Worm (Caenorhabditis elegans) whole organism, L2 larva: ENCODE measurements around the gene C01G6.4.

Source experiments
- C34F6.9 ChIP-seq: fragments of 150-350 bp; optimal IDR thresholded peaks from 2 replicates; lab custom pipeline; 2014; ENCODE audit warnings: missing biosample characterization, missing genetic modification characterization
- F13H6.1 ChIP-seq: sonication (generic microtip); optimal IDR thresholded peaks from 2 replicates; lab custom pipeline; 2016; ENCODE audit warnings: missing genetic modification characterization, missing compliant biosample characterization
- Y55F3AM.14 ChIP-seq: fragments of 200-800 bp; sonication (Bioruptor generic); optimal IDR thresholded peaks from 2 replicates; lab custom pipeline; 2018; ENCODE audit warnings: mild to moderate bottlenecking, missing genetic modification characterization, missing compliant biosample characterization
- ZK546.5 ChIP-seq: sonication (generic microtip); optimal IDR thresholded peaks from 2 replicates; lab custom pipeline; 2017; ENCODE audit warnings: missing biosample characterization, missing genetic modification characterization
- alr-1 ChIP-seq: fragments of 150-350 bp; optimal IDR thresholded peaks from 2 replicates; lab custom pipeline; 2014; ENCODE audit warnings: missing biosample characterization, missing genetic modification characterization
- ama-1 ChIP-seq: fragments of 150-350 bp; optimal IDR thresholded peaks from 2 replicates; lab custom pipeline; 2018; ENCODE audit warnings: inconsistent platforms
- ceh-16 ChIP-seq: fragments of 150-350 bp; optimal IDR thresholded peaks from 2 replicates; lab custom pipeline; 2014; ENCODE audit warnings: missing biosample characterization, missing genetic modification characterization
- crh-2 ChIP-seq: sonication (generic microtip); optimal IDR thresholded peaks from 2 replicates; lab custom pipeline; 2017; ENCODE audit warnings: missing biosample characterization, missing genetic modification characterization
- egl-27 ChIP-seq: sonication (generic microtip); optimal IDR thresholded peaks from 3 replicates; lab custom pipeline; 2017; ENCODE audit warnings: missing biosample characterization, missing genetic modification reagents, missing genetic modification characterization
- elt-1 ChIP-seq: fragments of 150-350 bp; optimal IDR thresholded peaks from 2 replicates; lab custom pipeline; 2014; ENCODE audit warnings: missing biosample characterization, missing genetic modification characterization
- elt-3 ChIP-seq: sonication (generic microtip); optimal IDR thresholded peaks from 2 replicates; lab custom pipeline; 2017; ENCODE audit warnings: missing biosample characterization, missing genetic modification characterization
- fos-1 ChIP-seq: fragments of 150-350 bp; optimal IDR thresholded peaks from 2 replicates; lab custom pipeline; 2014; ENCODE audit warnings: missing biosample characterization, missing genetic modification characterization
- gmeb-1 ChIP-seq: fragments of 150-350 bp; optimal IDR thresholded peaks from 2 replicates; lab custom pipeline; 2014; ENCODE audit warnings: missing biosample characterization, missing genetic modification characterization
- lin-13 ChIP-seq: fragments of 150-350 bp; optimal IDR thresholded peaks from 2 replicates; lab custom pipeline; 2014; ENCODE audit warnings: missing biosample characterization, missing genetic modification reagents, missing genetic modification characterization
- lin-39 ChIP-seq: fragments of 150-350 bp; optimal IDR thresholded peaks from 2 replicates; lab custom pipeline; 2014; ENCODE audit warnings: missing biosample characterization, missing genetic modification reagents, missing genetic modification characterization
- lsy-2 ChIP-seq, 2 experiments: fragments of 150-350 bp in 1 of 2; sonication (generic microtip) in 1 of 2; optimal IDR thresholded peaks; 2 replicates each; lab custom pipeline; 2014 to 2017; ENCODE audit warnings: missing biosample characterization in 2 of 2, missing genetic modification characterization in 2 of 2
- mab-5 ChIP-seq: fragments of 150-350 bp; optimal IDR thresholded peaks from 2 replicates; lab custom pipeline; 2014; ENCODE audit warnings: missing biosample characterization, missing genetic modification characterization
- mbf-1 ChIP-seq: sonication (generic microtip); optimal IDR thresholded peaks from 2 replicates; lab custom pipeline; 2017; ENCODE audit warnings: missing biosample characterization, missing genetic modification characterization
- mdl-1 ChIP-seq, 2 experiments: fragments of 150-350 bp in 1 of 2; sonication (generic microtip) in 1 of 2; optimal IDR thresholded peaks; 2 replicates each; lab custom pipeline; 2017; ENCODE audit warnings: missing biosample characterization in 2 of 2, missing genetic modification characterization in 2 of 2
- nhr-12 ChIP-seq: fragments of 150-350 bp; optimal IDR thresholded peaks from 2 replicates; lab custom pipeline; 2014; ENCODE audit warnings: missing biosample characterization, missing genetic modification characterization
- nhr-129 ChIP-seq: fragments of 150-350 bp; optimal IDR thresholded peaks from 2 replicates; lab custom pipeline; 2014; ENCODE audit warnings: missing biosample characterization, missing genetic modification characterization
- nhr-21 ChIP-seq: fragments of 150-350 bp; optimal IDR thresholded peaks from 2 replicates; lab custom pipeline; 2014; ENCODE audit warnings: missing biosample characterization, missing genetic modification characterization
- nhr-23 ChIP-seq: fragments of 150-350 bp; optimal IDR thresholded peaks from 2 replicates; lab custom pipeline; 2014; ENCODE audit warnings: missing biosample characterization, missing genetic modification reagents, missing genetic modification characterization
- nhr-25 ChIP-seq: fragments of 150-350 bp; sonication (generic microtip); optimal IDR thresholded peaks from 3 replicates; lab custom pipeline; 2014; ENCODE audit warnings: missing biosample characterization, missing genetic modification characterization
- nhr-6 ChIP-seq: fragments of 150-350 bp; optimal IDR thresholded peaks from 2 replicates; lab custom pipeline; 2014; ENCODE audit warnings: missing biosample characterization, missing genetic modification characterization
- nhr-77 ChIP-seq: fragments of 150-350 bp; optimal IDR thresholded peaks from 2 replicates; lab custom pipeline; 2014; ENCODE audit warnings: missing biosample characterization, missing genetic modification characterization
- peb-1 ChIP-seq: fragments of 150-350 bp; optimal IDR thresholded peaks from 2 replicates; lab custom pipeline; 2014; ENCODE audit warnings: missing biosample characterization, missing genetic modification characterization
- skn-1 ChIP-seq: sonication (generic microtip); optimal IDR thresholded peaks from 2 replicates; lab custom pipeline; 2017; ENCODE audit warnings: missing biosample characterization, missing genetic modification characterization
- sma-9 ChIP-seq, 2 experiments: fragments of 150-350 bp in 1 of 2; sonication (generic microtip) in 1 of 2; optimal IDR thresholded peaks; 2 replicates each; lab custom pipeline; 2014 to 2016; ENCODE audit warnings: missing genetic modification characterization in 2 of 2, mild to moderate bottlenecking in 1 of 2, missing biosample characterization in 1 of 2, missing compliant biosample characterization in 1 of 2, missing genetic modification reagents in 1 of 2, moderate library complexity in 1 of 2
- snpc-4 ChIP-seq: fragments of 150-350 bp; optimal IDR thresholded peaks from 2 replicates; lab custom pipeline; 2014; ENCODE audit warnings: missing biosample characterization, missing genetic modification characterization
- unc-39 ChIP-seq: fragments of 150-350 bp; optimal IDR thresholded peaks from 2 replicates; lab custom pipeline; 2014; ENCODE audit warnings: missing biosample characterization, missing genetic modification characterization
- unc-55 ChIP-seq: fragments of 150-350 bp; sonication (generic microtip); optimal IDR thresholded peaks from 3 replicates; lab custom pipeline; 2014; ENCODE audit warnings: missing biosample characterization, missing genetic modification reagents, missing genetic modification characterization
- unc-62 ChIP-seq: fragments of 150-350 bp; optimal IDR thresholded peaks from 2 replicates; lab custom pipeline; 2014; ENCODE audit warnings: missing biosample characterization, missing genetic modification reagents, missing genetic modification characterization
- zag-1 ChIP-seq: fragments of 150-350 bp; optimal IDR thresholded peaks from 2 replicates; lab custom pipeline; 2014; ENCODE audit warnings: missing biosample characterization, missing genetic modification characterization
- ztf-1 ChIP-seq: fragments of 200-800 bp; sonication (Bioruptor generic); conservative IDR thresholded peaks from 2 replicates; pipeline ENCODE4 v1.3.6; 2022; ENCODE audit warnings: missing genetic modification characterization, missing compliant biosample characterization
- ztf-11 ChIP-seq: sonication (generic microtip); optimal IDR thresholded peaks from 2 replicates; lab custom pipeline; 2017; ENCODE audit warnings: missing biosample characterization, missing genetic modification characterization
- ztf-4 ChIP-seq: fragments of 150-350 bp; optimal IDR thresholded peaks from 2 replicates; lab custom pipeline; 2014; ENCODE audit warnings: missing biosample characterization, missing genetic modification characterization

Gene C01G6.4

ce11 chrII:9289127-9289526, 16.3 kb upstream of the C01G6.4 start:
- TF ChIP-seq nhr-12 (tag; lab: Kevin White, UChicago), result no peak
- no peak for TF ChIP-seq unc-55 (GFP tag; lab: Kevin White, UChicago)
- TF ChIP-seq mdl-1 (tag; optimal IDR thresholded peaks at IDR 0.05; lab: Kevin White, UChicago), result no peak
- TF ChIP-seq snpc-4 (tag; lab: Kevin White, UChicago), result no peak
- TF ChIP-seq, all 48 proteins: peak for 0

DNA sequence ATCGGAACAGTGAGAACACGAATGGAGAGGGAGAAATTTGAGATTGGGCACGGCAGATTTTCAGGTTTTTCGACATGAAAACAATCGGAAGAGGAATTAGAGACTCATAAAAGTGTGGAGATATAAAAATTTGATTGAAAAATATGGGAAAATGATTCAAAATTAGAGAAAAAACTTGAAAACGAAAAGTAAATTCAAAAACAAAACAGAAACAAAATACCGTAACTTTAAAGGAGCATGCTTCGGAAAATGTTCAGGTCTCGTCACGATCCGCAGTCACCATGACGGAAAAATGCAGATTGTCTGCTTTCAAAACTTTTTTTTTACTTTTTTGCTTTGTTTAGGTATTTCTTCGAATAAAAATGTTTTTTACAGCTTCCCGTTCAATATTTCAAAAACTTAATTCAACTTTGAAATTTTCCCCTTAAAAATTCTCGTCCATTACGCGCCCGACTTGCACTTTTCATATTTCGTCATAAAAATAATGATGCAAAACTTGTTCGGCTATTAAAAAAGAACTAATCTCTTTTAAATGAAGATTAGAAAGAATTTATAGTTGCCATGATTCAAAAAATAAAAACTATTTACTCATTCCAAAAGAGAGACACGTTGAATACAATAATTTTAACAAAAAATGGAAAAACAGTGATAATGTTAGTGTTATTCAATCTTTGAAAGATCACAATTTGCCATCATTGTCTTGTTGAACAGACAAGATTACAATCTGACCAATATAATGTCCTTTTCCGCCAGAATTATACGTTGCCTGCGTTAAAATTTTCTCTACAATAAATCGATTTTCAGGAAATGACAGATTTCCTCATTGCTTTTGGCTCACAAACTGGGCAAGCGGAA, 12.6 kb upstream of the C01G6.4 start, which contains the start of gene mtrr-1:
Gene mtrr-1 (plus strand): TSS at position 805 of the 855 bp plus-strand sequence.
- TF ChIP-seq sma-9 (GFP tag; optimal IDR thresholded peaks at IDR 0.05; lab: Kevin White, UChicago), result peak; percentile 53
- TF ChIP-seq sma-9 (tag; optimal IDR thresholded peaks at IDR 0.05; lab: Kevin White, UChicago), result no peak
- TF ChIP-seq nhr-77 (tag; lab: Kevin White, UChicago), result no peak
- TF ChIP-seq C34F6.9 (tag; lab: Kevin White, UChicago), result peak; percentile 2
- no peak for TF ChIP-seq ztf-11 (tag; lab: Kevin White, UChicago)
- no peak for TF ChIP-seq ztf-1
- TF ChIP-seq gmeb-1 (tag; lab: Kevin White, UChicago), result no peak
- no peak for TF ChIP-seq ZK546.5
- TF ChIP-seq snpc-4 (tag; lab: Kevin White, UChicago), result no peak
- TF ChIP-seq lin-13 (GFP tag; lab: Kevin White, UChicago), result peak; percentile 11
- TF ChIP-seq mab-5 (tag; lab: Kevin White, UChicago), result peak; percentile 48
- no peak for TF ChIP-seq ceh-16 (tag; lab: Kevin White, UChicago)
- TF ChIP-seq ama-1 (lab: Kevin White, UChicago), result peak; percentile 58
- peak; percentile 66 for TF ChIP-seq unc-55 (GFP tag; lab: Kevin White, UChicago)
- TF ChIP-seq lsy-2 (tag; optimal IDR thresholded peaks at IDR 0.05; lab: Kevin White, UChicago), result peak in 1 of 2 experiments; percentile 86
- peak; percentile 3 for TF ChIP-seq nhr-25 (tag; lab: Kevin White, UChicago)
- no peak for TF ChIP-seq nhr-21 (tag; lab: Kevin White, UChicago)
- peak; percentile 30 for TF ChIP-seq crh-2
- no peak for TF ChIP-seq Y55F3AM.14 (GFP tag; lab: Kevin White, UChicago)
- TF ChIP-seq fos-1 (tag; lab: Kevin White, UChicago), result peak; percentile 6
- peak; percentile 52 for TF ChIP-seq ztf-4 (tag; lab: Kevin White, UChicago)
- TF ChIP-seq elt-1 (tag; lab: Kevin White, UChicago), result no peak
- no peak for TF ChIP-seq unc-39 (tag; lab: Kevin White, UChicago)
- no peak for TF ChIP-seq egl-27
- no peak for TF ChIP-seq mbf-1 (tag; lab: Kevin White, UChicago)

DNA sequence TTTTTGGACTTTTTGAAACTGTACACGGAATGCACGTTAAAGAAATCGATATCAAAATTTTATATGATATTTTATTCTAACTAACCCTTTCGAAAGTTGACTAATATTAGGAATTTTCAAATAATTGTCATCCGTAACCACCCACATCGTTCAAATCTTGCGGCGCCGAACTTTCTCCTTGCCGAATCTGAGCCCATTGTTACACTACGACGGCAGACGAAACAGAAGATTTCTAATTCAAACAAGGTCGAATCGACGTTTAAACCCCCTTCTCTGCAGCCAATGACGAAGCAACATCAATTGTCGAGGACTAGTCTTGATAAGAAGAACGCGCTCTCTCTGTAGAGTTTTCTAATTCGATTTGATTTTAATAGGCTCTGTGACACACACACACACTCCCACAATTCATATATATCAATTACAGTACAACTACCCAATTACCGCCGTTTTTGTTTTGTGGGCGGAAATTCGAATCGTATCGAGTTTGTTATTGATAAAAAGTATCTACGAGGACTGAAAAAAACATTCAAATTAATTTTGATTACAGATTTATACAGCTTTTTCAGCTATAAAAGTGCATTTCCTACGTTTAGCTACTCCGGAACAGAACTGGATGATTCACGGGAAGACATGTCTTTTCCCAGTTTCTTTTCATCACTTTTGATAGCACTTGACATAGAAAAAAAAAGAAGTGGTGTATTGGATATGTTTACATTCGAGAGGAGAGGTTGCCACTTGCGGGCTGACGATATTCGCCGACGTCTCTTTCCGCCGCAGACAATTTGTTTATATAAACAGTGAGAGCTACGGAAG, 11.7 kb upstream of the C01G6.4 start:
- peak; percentile 56 for TF ChIP-seq peb-1 (tag; lab: Kevin White, UChicago)
- TF ChIP-seq nhr-21 (tag; lab: Kevin White, UChicago), result no peak
- TF ChIP-seq ceh-16 (tag; lab: Kevin White, UChicago), result no peak
- TF ChIP-seq nhr-12 (tag; lab: Kevin White, UChicago), result no peak
- no peak for TF ChIP-seq nhr-23
- TF ChIP-seq skn-1, result peak; percentile 51
- TF ChIP-seq F13H6.1 (tag; lab: Kevin White, UChicago), result peak; percentile 45
- peak; percentile 49 for TF ChIP-seq fos-1 (tag; lab: Kevin White, UChicago)
- no peak for TF ChIP-seq lsy-2 (tag; optimal IDR thresholded peaks at IDR 0.05; lab: Kevin White, UChicago)
- peak; percentile 62 for TF ChIP-seq ama-1 (lab: Kevin White, UChicago)
- TF ChIP-seq unc-55 (GFP tag; lab: Kevin White, UChicago), result no peak
- no peak for TF ChIP-seq alr-1 (tag; lab: Kevin White, UChicago)
- no peak for TF ChIP-seq nhr-77 (tag; lab: Kevin White, UChicago)
- peak; percentile 13 for TF ChIP-seq nhr-129
- TF ChIP-seq zag-1 (tag; lab: Kevin White, UChicago), result no peak
- TF ChIP-seq elt-3, result no peak
- no peak for TF ChIP-seq C34F6.9 (tag; lab: Kevin White, UChicago)
- no peak for TF ChIP-seq Y55F3AM.14 (GFP tag; lab: Kevin White, UChicago)
- no peak for TF ChIP-seq mab-5 (tag; lab: Kevin White, UChicago)
- peak; percentile 32 for TF ChIP-seq crh-2
- peak; percentile 23 for TF ChIP-seq nhr-6 (tag; lab: Kevin White, UChicago)
- TF ChIP-seq gmeb-1 (tag; lab: Kevin White, UChicago), result no peak
- no peak for TF ChIP-seq lin-13 (GFP tag; lab: Kevin White, UChicago)
- TF ChIP-seq lin-39, result no peak
- TF ChIP-seq sma-9 (GFP tag; optimal IDR thresholded peaks at IDR 0.05; lab: Kevin White, UChicago), result peak; percentile 44
- TF ChIP-seq sma-9 (tag; optimal IDR thresholded peaks at IDR 0.05; lab: Kevin White, UChicago), result no peak
- no peak for TF ChIP-seq ztf-4 (tag; lab: Kevin White, UChicago)
- TF ChIP-seq mbf-1 (tag; lab: Kevin White, UChicago), result no peak
- no peak for TF ChIP-seq unc-62 (GFP tag; lab: Kevin White, UChicago)
